Worm (Caenorhabditis elegans) whole organism, L1 larva: Measurements from ENCODE around the gene chk-1.
A peak's percentile ranks its signal among the peaks of the same experiment; 100 is the strongest.

Experiments
- C16A3.4 ChIP-seq: fragments of 150-350 bp; optimal IDR thresholded peaks from 2 replicates; lab custom pipeline; 2014; ENCODE audit warnings: missing biosample characterization, missing genetic modification characterization
- C34B4.2 ChIP-seq: sonication (generic microtip); optimal IDR thresholded peaks from 2 replicates; lab custom pipeline; 2017; ENCODE audit warnings: mild to moderate bottlenecking, missing genetic modification characterization, missing compliant biosample characterization
- alr-1 ChIP-seq: fragments of 200-800 bp; sonication (Bioruptor generic); optimal IDR thresholded peaks from 2 replicates; lab custom pipeline; 2018; ENCODE audit warnings: borderline replicate concordance, mild to moderate bottlenecking, missing genetic modification characterization, missing compliant biosample characterization
- ama-1 ChIP-seq: fragments of 150-350 bp; optimal IDR thresholded peaks from 2 replicates; lab custom pipeline; 2014
- blmp-1 ChIP-seq: fragments of 150-350 bp; optimal IDR thresholded peaks from 2 replicates; lab custom pipeline; 2014; ENCODE audit warnings: missing biosample characterization, missing genetic modification characterization
- ceh-8 ChIP-seq: fragments of 200-800 bp; sonication (Bioruptor generic); optimal IDR thresholded peaks from 2 replicates; lab custom pipeline; 2018; ENCODE audit warnings: mild to moderate bottlenecking, missing genetic modification characterization, moderate library complexity, missing compliant biosample characterization
- ceh-82 ChIP-seq, 3 experiments: fragments of 150-350 bp in 1 of 3; sonication (generic microtip) in 2 of 3; optimal IDR thresholded peaks; 2 replicates each; lab custom pipeline; 2014 to 2017; ENCODE audit warnings: missing biosample characterization in 3 of 3, missing genetic modification characterization in 3 of 3
- ceh-88 ChIP-seq: fragments of 200-800 bp; sonication (Bioruptor generic); IDR thresholded peaks from 2 replicates; pipeline ENCODE4 v1.3.6; 2022; ENCODE audit warnings: missing genetic modification characterization, missing compliant biosample characterization
- ces-1 ChIP-seq: fragments of 150-350 bp; optimal IDR thresholded peaks from 2 replicates; lab custom pipeline; 2014; ENCODE audit warnings: missing biosample characterization, missing genetic modification reagents, missing genetic modification characterization
- dpl-1 ChIP-seq, 3 experiments: fragments of 150-350 bp in 2 of 3; sonication (generic microtip) in 1 of 3; optimal IDR thresholded peaks; 2 replicates each; lab custom pipeline; 2014 to 2017; ENCODE audit warnings: missing biosample characterization in 3 of 3, missing genetic modification characterization in 3 of 3, missing genetic modification reagents in 3 of 3
- efl-1 ChIP-seq, 4 experiments: fragments of 150-350 bp; optimal IDR thresholded peaks in 3 of 4; peaks in 1 of 4; 1 replicate in 1 of 4; 2 replicates in 3 of 4; lab custom pipeline; 2014; ENCODE audit warnings: missing biosample characterization in 2 of 4, missing genetic modification characterization in 2 of 4, missing genetic modification reagents in 2 of 4
- egl-13 ChIP-seq: sonication (generic microtip); optimal IDR thresholded peaks from 2 replicates; lab custom pipeline; 2016; ENCODE audit warnings: missing genotype, missing genetic modification reagents, missing genetic modification characterization, missing compliant biosample characterization
- elt-2 ChIP-seq: sonication (generic microtip); optimal IDR thresholded peaks from 2 replicates; lab custom pipeline; 2016; ENCODE audit warnings: missing genetic modification characterization, mild to moderate bottlenecking, inconsistent platforms, missing compliant biosample characterization, missing genetic modification reagents
- ets-5 ChIP-seq: fragments of 200-800 bp; sonication (Bioruptor generic); IDR thresholded peaks from 2 replicates; pipeline ENCODE4 v1.3.6; 2022; ENCODE audit warnings: missing genetic modification characterization, missing compliant biosample characterization
- fkh-10 ChIP-seq: sonication (generic microtip); optimal IDR thresholded peaks from 2 replicates; lab custom pipeline; 2017; ENCODE audit warnings: missing biosample characterization, missing genetic modification reagents, missing genetic modification characterization
- fkh-8 ChIP-seq: sonication (generic microtip); optimal IDR thresholded peaks from 2 replicates; lab custom pipeline; 2016; ENCODE audit warnings: mild to moderate bottlenecking, missing genetic modification characterization, missing compliant biosample characterization
- hpl-2 ChIP-seq: fragments of 150-350 bp; optimal IDR thresholded peaks from 2 replicates; lab custom pipeline; 2014; ENCODE audit warnings: missing biosample characterization, missing genetic modification reagents, missing genetic modification characterization
- lin-14 ChIP-seq: fragments of 200-800 bp; sonication (Bioruptor generic); optimal IDR thresholded peaks from 2 replicates; lab custom pipeline; 2018; ENCODE audit warnings: mild to moderate bottlenecking, missing genetic modification characterization, moderate library complexity, missing compliant biosample characterization
- lin-35 ChIP-seq, 2 experiments: fragments of 150-350 bp; optimal IDR thresholded peaks; 2 replicates each; lab custom pipeline; 2014; ENCODE audit warnings: missing biosample characterization in 2 of 2, missing genetic modification characterization in 2 of 2, missing genetic modification reagents in 2 of 2
- lin-39 ChIP-seq: fragments of 150-350 bp; optimal IDR thresholded peaks from 2 replicates; lab custom pipeline; 2014; ENCODE audit warnings: missing biosample characterization, missing genetic modification reagents, missing genetic modification characterization
- lsy-2 ChIP-seq, 2 experiments: fragments of 150-350 bp; optimal IDR thresholded peaks; 2 replicates each; lab custom pipeline; 2014; ENCODE audit warnings: missing biosample characterization in 2 of 2, missing genetic modification characterization in 2 of 2
- mab-9 ChIP-seq: fragments of 200-800 bp; sonication (Bioruptor generic); IDR thresholded peaks from 2 replicates; pipeline ENCODE4 v1.3.6; 2022; ENCODE audit warnings: missing genetic modification reagents, missing genetic modification characterization, missing compliant biosample characterization
- mdl-1 ChIP-seq, 2 experiments: fragments of 150-350 bp; optimal IDR thresholded peaks; 2 replicates each; lab custom pipeline; 2014 to 2017; ENCODE audit warnings: missing biosample characterization in 2 of 2, missing genetic modification characterization in 2 of 2, inconsistent platforms in 1 of 2
- mef-2 ChIP-seq: fragments of 150-350 bp; optimal IDR thresholded peaks from 2 replicates; lab custom pipeline; 2014; ENCODE audit warnings: missing biosample characterization, missing genetic modification characterization
- mep-1 ChIP-seq: fragments of 150-350 bp; optimal IDR thresholded peaks from 2 replicates; lab custom pipeline; 2014; ENCODE audit warnings: missing biosample characterization, missing genetic modification characterization
- nhr-12 ChIP-seq: sonication (generic microtip); optimal IDR thresholded peaks from 2 replicates; lab custom pipeline; 2017; ENCODE audit warnings: missing biosample characterization, missing genetic modification characterization
- nhr-19 ChIP-seq: fragments of 200-800 bp; sonication (Bioruptor generic); conservative IDR thresholded peaks from 2 replicates; pipeline ENCODE4 v1.3.6; 2022; ENCODE audit warnings: missing genetic modification characterization, missing compliant biosample characterization
- nhr-20 ChIP-seq: sonication (generic microtip); optimal IDR thresholded peaks from 2 replicates; lab custom pipeline; 2016; ENCODE audit warnings: mild to moderate bottlenecking, missing genetic modification characterization, missing compliant biosample characterization
- nhr-28 ChIP-seq: fragments of 150-350 bp; optimal IDR thresholded peaks from 2 replicates; lab custom pipeline; 2014; ENCODE audit warnings: missing biosample characterization, missing genetic modification characterization
- nhr-71 ChIP-seq: sonication (generic microtip); optimal IDR thresholded peaks from 2 replicates; lab custom pipeline; 2016; ENCODE audit warnings: mild to moderate bottlenecking, missing genetic modification characterization, moderate library complexity, missing compliant biosample characterization
- nhr-76 ChIP-seq: sonication (generic microtip); optimal IDR thresholded peaks from 2 replicates; lab custom pipeline; 2017; ENCODE audit warnings: missing biosample characterization, missing genetic modification characterization
- nhr-77 ChIP-seq: fragments of 150-350 bp; optimal IDR thresholded peaks from 2 replicates; lab custom pipeline; 2014; ENCODE audit warnings: missing biosample characterization, missing genetic modification characterization
- pqm-1 ChIP-seq: sonication (generic microtip); optimal IDR thresholded peaks from 3 replicates; lab custom pipeline; 2017; ENCODE audit warnings: missing biosample characterization, missing genetic modification characterization
- rnt-1 ChIP-seq: sonication (generic microtip); optimal IDR thresholded peaks from 2 replicates; lab custom pipeline; 2016; ENCODE audit warnings: mild to moderate bottlenecking, missing genetic modification characterization, moderate library complexity, missing compliant biosample characterization
- skn-1 ChIP-seq: fragments of 150-350 bp; optimal IDR thresholded peaks from 2 replicates; lab custom pipeline; 2014; ENCODE audit warnings: missing biosample characterization, missing genetic modification characterization
- snu-23 ChIP-seq: sonication (generic microtip); optimal IDR thresholded peaks from 2 replicates; lab custom pipeline; 2016; ENCODE audit warnings: missing genetic modification characterization, missing compliant biosample characterization
- sox-4 ChIP-seq: sonication (generic microtip); optimal IDR thresholded peaks from 2 replicates; lab custom pipeline; 2016; ENCODE audit warnings: missing genetic modification characterization, missing compliant biosample characterization
- sup-37 ChIP-seq: fragments of 200-800 bp; sonication (Bioruptor generic); optimal IDR thresholded peaks from 2 replicates; lab custom pipeline; 2018; ENCODE audit warnings: mild to moderate bottlenecking, missing genetic modification characterization, missing compliant biosample characterization
- swsn-7 ChIP-seq: sonication (generic microtip); optimal IDR thresholded peaks from 2 replicates; lab custom pipeline; 2016; ENCODE audit warnings: missing genetic modification characterization, missing compliant biosample characterization
- tbx-2 ChIP-seq: sonication (generic microtip); optimal IDR thresholded peaks from 2 replicates; lab custom pipeline; 2016; ENCODE audit warnings: missing genetic modification characterization, missing compliant biosample characterization
- tlp-1 ChIP-seq: fragments of 150-350 bp; optimal IDR thresholded peaks from 2 replicates; lab custom pipeline; 2014; ENCODE audit warnings: missing biosample characterization, missing genetic modification characterization
- unc-130 ChIP-seq: fragments of 150-350 bp; optimal IDR thresholded peaks from 2 replicates; lab custom pipeline; 2017; ENCODE audit warnings: missing biosample characterization, missing genetic modification characterization, inconsistent platforms
- unc-30 ChIP-seq: sonication (generic microtip); optimal IDR thresholded peaks from 2 replicates; lab custom pipeline; 2017; ENCODE audit warnings: missing biosample characterization, missing genetic modification characterization
- unc-86 ChIP-seq: sonication (generic microtip); optimal IDR thresholded peaks from 2 replicates; lab custom pipeline; 2016; ENCODE audit warnings: missing genetic modification characterization, missing compliant biosample characterization
- unc-98 ChIP-seq: fragments of 200-800 bp; sonication (Bioruptor generic); IDR thresholded peaks from 2 replicates; pipeline ENCODE4 v1.3.6; 2022; ENCODE audit warnings: missing genetic modification characterization, missing compliant biosample characterization
- vab-15 ChIP-seq: sonication (generic microtip); optimal IDR thresholded peaks from 2 replicates; lab custom pipeline; 2017; ENCODE audit warnings: missing genotype, mild to moderate bottlenecking, missing genetic modification characterization, missing compliant biosample characterization
- xbp-1 ChIP-seq: sonication (generic microtip); optimal IDR thresholded peaks from 2 replicates; lab custom pipeline; 2016; ENCODE audit warnings: missing genetic modification characterization, missing compliant biosample characterization
- zag-1 ChIP-seq: fragments of 150-350 bp; optimal IDR thresholded peaks from 2 replicates; lab custom pipeline; 2014; ENCODE audit warnings: missing biosample characterization, missing genetic modification characterization
- zip-4 ChIP-seq: fragments of 200-800 bp; sonication (Bioruptor generic); optimal IDR thresholded peaks from 2 replicates; lab custom pipeline; 2018; ENCODE audit warnings: mild to moderate bottlenecking, missing genetic modification characterization, moderate library complexity, missing compliant biosample characterization
- ztf-11 ChIP-seq, 2 experiments: sonication (generic microtip); optimal IDR thresholded peaks; 2 replicates each; lab custom pipeline; 2016 to 2017; ENCODE audit warnings: missing genetic modification characterization in 2 of 2, missing biosample characterization in 1 of 2, missing compliant biosample characterization in 1 of 2

The chk-1 gene

ce11 chrV:3717751-3718150 lies 41.5 kb downstream of the chk-1 start (continued):
- no peak for TF ChIP-seq pqm-1
- no peak for TF ChIP-seq mef-2 (tag; lab: Kevin White, UChicago)
- TF ChIP-seq lsy-2 (tag; optimal IDR thresholded peaks at IDR 0.05; lab: Kevin White, UChicago) = peak; percentile 19 to 58
- TF ChIP-seq ets-5 = no peak

ce11 chrV:3716279-3716887 lies 42.9 kb downstream of the chk-1 start:
- TF ChIP-seq unc-98 (GFP tag; lab: Robert Waterston, UW) (no peak), swsn-7 (tag; lab: Kevin White, UChicago) (peak; percentile 47), ceh-88 (GFP tag; lab: Robert Waterston, UW) (no peak), rnt-1 (no peak), lsy-2 (tag; optimal IDR thresholded peaks at IDR 0.05; lab: Kevin White, UChicago) (peak in 1 of 2 experiments; percentile 61), mep-1 (peak; percentile 24), tbx-2 (tag; lab: Kevin White, UChicago) (peak; percentile 56), vab-15 (tag; lab: Kevin White, UChicago) (no peak), ces-1 (GFP tag; lab: Kevin White, UChicago) (no peak), sox-4 (no peak), elt-2 (tag; lab: Kevin White, UChicago) (no peak), nhr-12 (no peak), lin-39 (no peak), blmp-1 (tag; lab: Kevin White, UChicago) (no peak), tlp-1 (no peak), mab-9 (GFP tag; lab: Robert Waterston, UW) (no peak), efl-1 (optimal IDR thresholded peaks at IDR 0.05; lab: Kevin White, UChicago) (peak in 1 of 2 experiments; percentile 38), efl-1 (GFP tag; optimal IDR thresholded peaks at IDR 0.05 in 1 of 2; lab: Kevin White, UChicago) (peak in 1 of 2 experiments; percentile 90), nhr-19 (GFP tag; lab: Robert Waterston, UW) (no peak), C16A3.4 (tag; lab: Kevin White, UChicago) (no peak), skn-1 (tag; lab: Kevin White, UChicago) (no peak), fkh-8 (tag; lab: Kevin White, UChicago) (peak; percentile 18), mdl-1 (tag; optimal IDR thresholded peaks at IDR 0.05; lab: Kevin White, UChicago) (no peak), unc-86 (tag; lab: Kevin White, UChicago) (peak; percentile 65), zag-1 (tag; lab: Kevin White, UChicago) (peak; percentile 19), dpl-1 (GFP tag; optimal IDR thresholded peaks at IDR 0.05; lab: Kevin White, UChicago) (peak in 1 of 3 experiments; percentile 16), ztf-11 (tag; optimal IDR thresholded peaks at IDR 0.05; lab: Kevin White, UChicago) (no peak), mef-2 (tag; lab: Kevin White, UChicago) (peak; percentile 19), hpl-2 (GFP tag; lab: Kevin White, UChicago) (no peak), nhr-77 (no peak), lin-14 (peak; percentile 92), unc-130 (tag; lab: Kevin White, UChicago) (no peak), egl-13 (tag; lab: Kevin White, UChicago) (peak; percentile 62), nhr-76 (no peak), alr-1 (tag; lab: Kevin White, UChicago) (no peak), unc-30 (no peak), snu-23 (peak; percentile 35), nhr-28 (tag; lab: Kevin White, UChicago) (no peak), nhr-20 (no peak), zip-4 (GFP tag; lab: Kevin White, UChicago) (no peak), nhr-71 (tag; lab: Kevin White, UChicago) (peak; percentile 65), lin-35 (GFP tag; optimal IDR thresholded peaks at IDR 0.05; lab: Kevin White, UChicago) (peak in 1 of 2 experiments; percentile 31), ceh-82 (tag; optimal IDR thresholded peaks at IDR 0.05; lab: Kevin White, UChicago) (peak in 2 of 3 experiments; percentile 31 to 50), fkh-10 (GFP tag; lab: Kevin White, UChicago) (peak; percentile 96), sup-37 (GFP tag; lab: Kevin White, UChicago) (no peak), ceh-8 (GFP tag; lab: Kevin White, UChicago) (peak; percentile 33), ama-1 (lab: Kevin White, UChicago) (peak; percentile 32), xbp-1 (tag; lab: Kevin White, UChicago) (peak; percentile 15), C34B4.2 (tag; lab: Kevin White, UChicago) (no peak)
